Worm (Caenorhabditis elegans) whole organism, late embryonic: ENCODE measurements around the gene col-94.

ENCODE experiments used
- C08G9.2 ChIP-seq: sonication (generic microtip); optimal IDR thresholded peaks from 2 replicates; lab custom pipeline; 2016; ENCODE audit warnings: mild to moderate bottlenecking, missing genetic modification characterization, moderate library complexity, missing compliant biosample characterization
- C38D4.7 ChIP-seq: fragments of 200-800 bp; sonication (Bioruptor generic); optimal IDR thresholded peaks from 2 replicates; lab custom pipeline; 2018; ENCODE audit warnings: mild to moderate bottlenecking, missing genetic modification characterization, moderate library complexity, missing compliant biosample characterization
- K02D7.2 ChIP-seq: sonication (generic microtip); optimal IDR thresholded peaks from 2 replicates; lab custom pipeline; 2017; ENCODE audit warnings: mild to moderate bottlenecking, missing genetic modification characterization, missing compliant biosample characterization
- ahr-1 ChIP-seq: sonication (generic microtip); optimal IDR thresholded peaks from 2 replicates; lab custom pipeline; 2016; ENCODE audit warnings: missing genetic modification characterization, missing compliant biosample characterization
- fax-1 ChIP-seq: sonication (generic microtip); optimal IDR thresholded peaks from 2 replicates; lab custom pipeline; 2016; ENCODE audit warnings: missing genotype, missing genetic modification characterization, missing compliant biosample characterization
- fkh-10 ChIP-seq: fragments of 150-350 bp; optimal IDR thresholded peaks from 2 replicates; lab custom pipeline; 2014; ENCODE audit warnings: missing biosample characterization, missing genetic modification reagents, missing genetic modification characterization
- odd-2 ChIP-seq: sonication (generic microtip); optimal IDR thresholded peaks from 2 replicates; lab custom pipeline; 2017; ENCODE audit warnings: antibody characterized with exemption, mild to moderate bottlenecking, missing genetic modification characterization, missing compliant biosample characterization
- pha-2 ChIP-seq: sonication (generic microtip); optimal IDR thresholded peaks from 2 replicates; lab custom pipeline; 2017; ENCODE audit warnings: mild to moderate bottlenecking, missing genetic modification characterization, missing compliant biosample characterization
- ref-2 ChIP-seq: sonication (generic microtip); optimal IDR thresholded peaks from 2 replicates; lab custom pipeline; 2016; ENCODE audit warnings: missing genetic modification characterization, missing compliant biosample characterization
- rnt-1 ChIP-seq: sonication (generic microtip); optimal IDR thresholded peaks from 2 replicates; lab custom pipeline; 2016; ENCODE audit warnings: missing genetic modification characterization, missing compliant biosample characterization
- sox-4 ChIP-seq: sonication (generic microtip); optimal IDR thresholded peaks from 2 replicates; lab custom pipeline; 2017; ENCODE audit warnings: mild to moderate bottlenecking, missing genetic modification characterization, inconsistent platforms, missing compliant biosample characterization
- tbx-7 ChIP-seq: sonication (generic microtip); optimal IDR thresholded peaks from 2 replicates; lab custom pipeline; 2016; ENCODE audit warnings: missing genotype, missing genetic modification characterization, missing compliant biosample characterization
- ttx-3 ChIP-seq: sonication (generic microtip); optimal IDR thresholded peaks from 2 replicates; lab custom pipeline; 2016; ENCODE audit warnings: missing genetic modification reagents, missing genetic modification characterization, missing compliant biosample characterization

col-94 gene

ce11 chrIII:10939184-10939583 lies 48.5 kb downstream of the col-94 start:
- no peak for TF ChIP-seq ahr-1 (tag; lab: Kevin White, UChicago)
- no peak for TF ChIP-seq rnt-1
- no peak for TF ChIP-seq fax-1 (tag; lab: Kevin White, UChicago)
- no peak for TF ChIP-seq ref-2 (tag; lab: Kevin White, UChicago)
- no peak for TF ChIP-seq C08G9.2 (tag; lab: Kevin White, UChicago)
- TF ChIP-seq K02D7.2 (tag; lab: Kevin White, UChicago), result no peak
- no peak for TF ChIP-seq odd-2 (tag; lab: Kevin White, UChicago)
- TF ChIP-seq C38D4.7, result no peak
- no peak for TF ChIP-seq tbx-7 (tag; lab: Kevin White, UChicago)
- TF ChIP-seq fkh-10, result no peak
- TF ChIP-seq sox-4, result no peak
- no peak for TF ChIP-seq pha-2 (tag; lab: Kevin White, UChicago)
- TF ChIP-seq ttx-3, result no peak
